Worm (Caenorhabditis elegans) whole organism, L2 larva: ENCODE results near the gene nhr-57.

ENCODE experiments used
- F13H6.1 ChIP-seq: sonication (generic microtip); optimal IDR thresholded peaks from 2 replicates; lab custom pipeline; 2016; ENCODE audit warnings: missing genetic modification characterization, missing compliant biosample characterization
- R02D3.7 ChIP-seq: fragments of 150-350 bp; optimal IDR thresholded peaks from 2 replicates; lab custom pipeline; 2014; ENCODE audit warnings: missing biosample characterization, missing genetic modification characterization
- aly-2 ChIP-seq: fragments of 150-350 bp; optimal IDR thresholded peaks from 2 replicates; lab custom pipeline; 2014; ENCODE audit warnings: missing biosample characterization, missing genetic modification characterization
- ceh-16 ChIP-seq: fragments of 150-350 bp; optimal IDR thresholded peaks from 2 replicates; lab custom pipeline; 2014; ENCODE audit warnings: missing biosample characterization, missing genetic modification characterization
- fos-1 ChIP-seq: fragments of 150-350 bp; optimal IDR thresholded peaks from 2 replicates; lab custom pipeline; 2014; ENCODE audit warnings: missing biosample characterization, missing genetic modification characterization
- nhr-11 ChIP-seq: fragments of 150-350 bp; optimal IDR thresholded peaks from 2 replicates; lab custom pipeline; 2014; ENCODE audit warnings: missing biosample characterization, missing genetic modification characterization
- nhr-237 ChIP-seq: fragments of 150-350 bp; optimal IDR thresholded peaks from 2 replicates; lab custom pipeline; 2014; ENCODE audit warnings: missing biosample characterization, missing genetic modification characterization
- nhr-6 ChIP-seq: fragments of 150-350 bp; optimal IDR thresholded peaks from 2 replicates; lab custom pipeline; 2014; ENCODE audit warnings: missing biosample characterization, missing genetic modification characterization
- nhr-77 ChIP-seq: fragments of 150-350 bp; optimal IDR thresholded peaks from 2 replicates; lab custom pipeline; 2014; ENCODE audit warnings: missing biosample characterization, missing genetic modification characterization
- sma-3 ChIP-seq: sonication (generic microtip); optimal IDR thresholded peaks from 2 replicates; lab custom pipeline; 2016; ENCODE audit warnings: missing genetic modification reagents, missing genetic modification characterization, missing compliant biosample characterization
- unc-55 ChIP-seq: fragments of 150-350 bp; sonication (generic microtip); optimal IDR thresholded peaks from 3 replicates; lab custom pipeline; 2014; ENCODE audit warnings: missing biosample characterization, missing genetic modification reagents, missing genetic modification characterization
- unc-62 ChIP-seq: fragments of 150-350 bp; optimal IDR thresholded peaks from 2 replicates; lab custom pipeline; 2014; ENCODE audit warnings: missing biosample characterization, missing genetic modification reagents, missing genetic modification characterization

ce11 chrV:4106688-4107087 lies 25.0 kb upstream of the nhr-57 start:
- TF ChIP-seq nhr-237 (no peak), aly-2 (tag; lab: Kevin White, UChicago) (no peak), nhr-11 (tag; lab: Kevin White, UChicago) (no peak), unc-62 (GFP tag; lab: Kevin White, UChicago) (no peak), F13H6.1 (tag; lab: Kevin White, UChicago) (no peak), unc-55 (no peak), sma-3 (no peak), ceh-16 (tag; lab: Kevin White, UChicago) (no peak), R02D3.7 (tag; lab: Kevin White, UChicago) (no peak), fos-1 (tag; lab: Kevin White, UChicago) (no peak), nhr-77 (tag; lab: Kevin White, UChicago) (no peak), nhr-6 (tag; lab: Kevin White, UChicago) (no peak)
